Worm (Caenorhabditis elegans) whole organism, young adult: ENCODE measurements around the gene R04F11.3.

Source experiments
- B0035.1 ChIP-seq: sonication (generic microtip); optimal IDR thresholded peaks from 2 replicates; lab custom pipeline; 2016; ENCODE audit warnings: missing genetic modification characterization, mild to moderate bottlenecking, missing compliant biosample characterization, missing genotype, missing genetic modification reagents
- B0261.1 ChIP-seq: sonication (generic microtip); optimal IDR thresholded peaks from 2 replicates; lab custom pipeline; 2016; ENCODE audit warnings: mild to moderate bottlenecking, missing genetic modification characterization, moderate library complexity, missing compliant biosample characterization
- C06A6.2 ChIP-seq: fragments of 200-800 bp; sonication (Bioruptor generic); conservative IDR thresholded peaks from 2 replicates; pipeline ENCODE4 v1.3.6; 2022; ENCODE audit warnings: missing genetic modification characterization, missing compliant biosample characterization
- F22D6.2 ChIP-seq: sonication (generic microtip); optimal IDR thresholded peaks from 2 replicates; lab custom pipeline; 2016; ENCODE audit warnings: mild to moderate bottlenecking, missing genetic modification characterization, missing compliant biosample characterization
- F39B2.1 ChIP-seq: fragments of 200-800 bp; sonication (Bioruptor generic); IDR thresholded peaks from 2 replicates; pipeline ENCODE4 v1.3.6; 2022; ENCODE audit warnings: missing genetic modification reagents, missing genetic modification characterization, missing compliant biosample characterization
- F49E8.2 ChIP-seq: sonication (generic microtip); optimal IDR thresholded peaks from 3 replicates; lab custom pipeline; 2017; ENCODE audit warnings: missing genetic modification characterization, mild to moderate bottlenecking, missing compliant biosample characterization, antibody characterized with exemption, moderate library complexity; ENCODE audit not compliant: insufficient read depth
- K11D2.4 ChIP-seq: fragments of 200-800 bp; sonication (Bioruptor generic); IDR thresholded peaks from 2 replicates; pipeline ENCODE4 v1.3.6; 2022; ENCODE audit warnings: missing genetic modification reagents, missing genetic modification characterization, missing compliant biosample characterization
- Y53G8AR.9 ChIP-seq: fragments of 200-800 bp; sonication (Bioruptor generic); conservative IDR thresholded peaks from 2 replicates; pipeline ENCODE4 v1.3.6; 2022; ENCODE audit warnings: missing genetic modification reagents, missing genetic modification characterization, missing compliant biosample characterization
- Y79H2A.3 ChIP-seq: fragments of 200-800 bp; sonication (Bioruptor generic); conservative IDR thresholded peaks from 2 replicates; pipeline ENCODE4 v1.3.6; 2022; ENCODE audit warnings: missing genetic modification reagents, missing genetic modification characterization, missing compliant biosample characterization
- athp-1 ChIP-seq: sonication (generic microtip); optimal IDR thresholded peaks from 2 replicates; lab custom pipeline; 2017; ENCODE audit warnings: mild to moderate bottlenecking, missing genetic modification characterization, missing compliant biosample characterization
- attf-6 ChIP-seq: fragments of 200-800 bp; sonication (Bioruptor generic); IDR thresholded peaks from 2 replicates; pipeline ENCODE4 v1.3.6; 2022; ENCODE audit warnings: missing genetic modification reagents, missing genetic modification characterization, missing compliant biosample characterization
- bed-1 ChIP-seq: fragments of 200-800 bp; sonication (Bioruptor generic); IDR thresholded peaks from 2 replicates; pipeline ENCODE4 v1.3.6; 2022; ENCODE audit warnings: missing genetic modification reagents, missing genetic modification characterization, missing compliant biosample characterization
- cebp-1 ChIP-seq, 2 experiments: fragments of 200-800 bp in 1 of 2; sonication (Bioruptor generic) in 1 of 2; sonication (generic microtip) in 1 of 2; IDR thresholded peaks in 1 of 2; optimal IDR thresholded peaks in 1 of 2; 2 replicates each; pipeline versions ENCODE4 v1.3.6 to Lab custom; 2017 to 2022; ENCODE audit warnings: missing compliant biosample characterization in 2 of 2, missing genetic modification characterization in 2 of 2, mild to moderate bottlenecking in 1 of 2, missing genetic modification reagents in 1 of 2, moderate library complexity in 1 of 2
- ceh-27 ChIP-seq: fragments of 200-800 bp; sonication (Bioruptor generic); optimal IDR thresholded peaks from 2 replicates; lab custom pipeline; 2018; ENCODE audit warnings: mild to moderate bottlenecking, missing genetic modification characterization, moderate library complexity, missing compliant biosample characterization
- ceh-58 ChIP-seq: fragments of 200-800 bp; sonication (Bioruptor generic); IDR thresholded peaks from 2 replicates; pipeline ENCODE4 v1.3.6; 2022; ENCODE audit warnings: missing genetic modification characterization, missing compliant biosample characterization
- ceh-91 ChIP-seq: fragments of 200-800 bp; sonication (Bioruptor generic); IDR thresholded peaks from 2 replicates; pipeline ENCODE4 v1.3.6; 2022; ENCODE audit warnings: missing genetic modification reagents, missing genetic modification characterization, missing compliant biosample characterization
- dpff-1 ChIP-seq: sonication (generic microtip); optimal IDR thresholded peaks from 2 replicates; lab custom pipeline; 2017; ENCODE audit warnings: mild to moderate bottlenecking, missing genetic modification characterization, missing compliant biosample characterization
- efl-1 ChIP-seq: fragments of 150-350 bp; optimal IDR thresholded peaks from 2 replicates; lab custom pipeline; 2014; ENCODE audit warnings: missing biosample characterization, missing genetic modification reagents, missing genetic modification characterization
- egl-18 ChIP-seq: fragments of 200-800 bp; sonication (Bioruptor generic); IDR thresholded peaks from 2 replicates; pipeline ENCODE4 v1.3.6; 2022; ENCODE audit warnings: missing genetic modification reagents, missing genetic modification characterization, missing compliant biosample characterization
- ekl-4 ChIP-seq: fragments of 200-800 bp; sonication (Bioruptor generic); IDR thresholded peaks from 2 replicates; pipeline ENCODE4 v1.3.6; 2022; ENCODE audit warnings: missing genetic modification reagents, missing genetic modification characterization, missing compliant biosample characterization
- fkh-3 ChIP-seq: sonication (generic microtip); optimal IDR thresholded peaks from 2 replicates; lab custom pipeline; 2016; ENCODE audit warnings: mild to moderate bottlenecking, missing genetic modification characterization, missing compliant biosample characterization
- hlh-12 ChIP-seq: sonication (generic microtip); optimal IDR thresholded peaks from 2 replicates; lab custom pipeline; 2016; ENCODE audit warnings: missing genetic modification characterization, missing compliant biosample characterization
- hmg-1.2 ChIP-seq: fragments of 200-800 bp; sonication (Bioruptor generic); IDR thresholded peaks from 2 replicates; pipeline ENCODE4 v1.3.6; 2022; ENCODE audit warnings: missing genetic modification reagents, missing genetic modification characterization, missing compliant biosample characterization
- lin-40 ChIP-seq: sonication (generic microtip); optimal IDR thresholded peaks from 2 replicates; lab custom pipeline; 2016; ENCODE audit warnings: missing genetic modification characterization, mild to moderate bottlenecking, missing compliant biosample characterization, missing genotype, missing genetic modification reagents
- lir-1 ChIP-seq: fragments of 200-800 bp; sonication (Bioruptor generic); conservative IDR thresholded peaks from 2 replicates; pipeline ENCODE4 v1.3.6; 2022; ENCODE audit warnings: missing genetic modification reagents, missing genetic modification characterization, missing compliant biosample characterization
- lsl-1 ChIP-seq: fragments of 200-800 bp; sonication (Bioruptor generic); optimal IDR thresholded peaks from 2 replicates; lab custom pipeline; 2018; ENCODE audit warnings: mild to moderate bottlenecking, missing genetic modification characterization, moderate library complexity, missing compliant biosample characterization
- nfya-1 ChIP-seq: sonication (generic microtip); optimal IDR thresholded peaks from 2 replicates; lab custom pipeline; 2017; ENCODE audit warnings: antibody characterized with exemption, missing compliant biosample characterization, missing genetic modification characterization, borderline replicate concordance; ENCODE audit not compliant: insufficient read depth
- nhr-27 ChIP-seq: fragments of 200-800 bp; sonication (Bioruptor generic); optimal IDR thresholded peaks from 2 replicates; lab custom pipeline; 2018; ENCODE audit warnings: mild to moderate bottlenecking, missing genetic modification characterization, moderate library complexity, missing compliant biosample characterization
- nhr-90 ChIP-seq: sonication (generic microtip); optimal IDR thresholded peaks from 2 replicates; lab custom pipeline; 2016; ENCODE audit warnings: missing genotype, mild to moderate bottlenecking, missing genetic modification characterization, missing compliant biosample characterization
- pbrm-1 ChIP-seq: fragments of 200-800 bp; sonication (Bioruptor generic); IDR thresholded peaks from 2 replicates; pipeline ENCODE4 v1.3.6; 2022; ENCODE audit warnings: missing genetic modification reagents, missing genetic modification characterization, missing compliant biosample characterization
- pha-4 ChIP-seq: fragments of 150-350 bp; sonication (generic microtip); optimal IDR thresholded peaks from 2 replicates; lab custom pipeline; 2014; ENCODE audit warnings: missing biosample characterization, missing genetic modification reagents, missing genetic modification characterization
- snpc-1.3 ChIP-seq: sonication (generic microtip); optimal IDR thresholded peaks from 2 replicates; lab custom pipeline; 2017; ENCODE audit warnings: missing genetic modification characterization, mild to moderate bottlenecking, missing compliant biosample characterization, antibody characterized with exemption, moderate library complexity, missing genotype, missing genetic modification reagents; ENCODE audit not compliant: insufficient read depth
- snpc-3.4 ChIP-seq: sonication (generic microtip); optimal IDR thresholded peaks from 2 replicates; lab custom pipeline; 2017; ENCODE audit warnings: missing genetic modification characterization, mild to moderate bottlenecking, missing compliant biosample characterization, antibody characterized with exemption, moderate library complexity, missing genotype, missing genetic modification reagents
- unc-130 ChIP-seq: sonication (generic microtip); optimal IDR thresholded peaks from 2 replicates; lab custom pipeline; 2016; ENCODE audit warnings: missing genetic modification reagents, missing genetic modification characterization, missing compliant biosample characterization
- xnd-1 ChIP-seq: sonication (generic microtip); optimal IDR thresholded peaks from 2 replicates; lab custom pipeline; 2016; ENCODE audit warnings: missing genotype, missing genetic modification reagents, missing genetic modification characterization, missing compliant biosample characterization
- ztf-18 ChIP-seq: sonication (generic microtip); optimal IDR thresholded peaks from 2 replicates; lab custom pipeline; 2016; ENCODE audit warnings: missing genotype, mild to moderate bottlenecking, missing genetic modification characterization, missing compliant biosample characterization
- ztf-22 ChIP-seq: fragments of 200-800 bp; sonication (Bioruptor generic); optimal IDR thresholded peaks from 2 replicates; lab custom pipeline; 2018; ENCODE audit warnings: mild to moderate bottlenecking, missing genetic modification characterization, moderate library complexity, missing compliant biosample characterization
- ztf-26 ChIP-seq: sonication (generic microtip); optimal IDR thresholded peaks from 2 replicates; lab custom pipeline; 2017; ENCODE audit warnings: missing genetic modification characterization, missing compliant biosample characterization
- ztf-28 ChIP-seq: fragments of 200-800 bp; sonication (Bioruptor generic); IDR thresholded peaks from 2 replicates; pipeline ENCODE4 v1.3.6; 2022; ENCODE audit warnings: missing genetic modification reagents, missing genetic modification characterization, missing compliant biosample characterization
- ztf-3 ChIP-seq: fragments of 200-800 bp; sonication (Bioruptor generic); optimal IDR thresholded peaks from 2 replicates; lab custom pipeline; 2018; ENCODE audit warnings: mild to moderate bottlenecking, missing genetic modification characterization, missing compliant biosample characterization

R04F11.3 gene

ce11 chrV:12291587-12291986 lies 25.4 kb downstream of the R04F11.3 start, which contains the start of the genes srpa-68 and srh-16 (continued):
- TF ChIP-seq snpc-1.3 (tag; lab: Kevin White, UChicago) (peak; percentile 65), hlh-12 (tag; lab: Kevin White, UChicago) (no peak), athp-1 (no peak), B0261.1 (peak; percentile 11), ceh-27 (GFP tag; lab: Kevin White, UChicago) (peak; percentile 50), lir-1 (GFP tag; lab: Robert Waterston, UW) (0 out of 2 replicates have a peak, but pooled peaks have one; percentile 41), unc-130 (GFP tag; lab: Kevin White, UChicago) (peak; percentile 23), F49E8.2 (tag; lab: Kevin White, UChicago) (peak; percentile 20), Y79H2A.3 (no peak), ztf-28 (GFP tag; lab: Robert Waterston, UW) (no peak), Y53G8AR.9 (GFP tag; lab: Robert Waterston, UW) (peak; percentile 94), pbrm-1 (peak; percentile 88), nhr-27 (no peak), ztf-22 (GFP tag; lab: Kevin White, UChicago) (no peak), F39B2.1 (0 out of 2 replicates have a peak, but pooled peaks have one; percentile 78), lin-40 (tag; lab: Kevin White, UChicago) (peak; percentile 88), efl-1 (GFP tag; lab: Kevin White, UChicago) (peak; percentile 87), pha-4 (no peak), ceh-58 (GFP tag; lab: Robert Waterston, UW) (no peak), fkh-3 (tag; lab: Kevin White, UChicago) (no peak), ztf-26 (tag; lab: Kevin White, UChicago) (peak; percentile 59), nhr-90 (tag; lab: Kevin White, UChicago) (peak; percentile 12), egl-18 (no peak), K11D2.4 (peak; percentile 74; the same call in 1 of the 2 replicates), ceh-91 (GFP tag; lab: Robert Waterston, UW) (no peak), xnd-1 (peak; percentile 59), F22D6.2 (tag; lab: Kevin White, UChicago) (peak; percentile 50), lsl-1 (GFP tag; lab: Kevin White, UChicago) (peak; percentile 68), ztf-3 (no peak), C06A6.2 (GFP tag; lab: Robert Waterston, UW) (peak; percentile 72)
- TF ChIP-seq, all 124 proteins: peak for 61

ce11 chrV:12288577-12288976 lies 28.4 kb downstream of the R04F11.3 start, which contains the start of gene rskd-1:
Gene rskd-1, minus strand, starts transcription at chrV:12288615.
- TF ChIP-seq snpc-3.4 (tag; lab: Kevin White, UChicago) (peak; percentile 35), lin-40 (tag; lab: Kevin White, UChicago) (no peak), B0035.1 (tag; lab: Kevin White, UChicago) (no peak), cebp-1 (GFP tag; IDR thresholded peaks at IDR 0.05; lab: Robert Waterston, UW) (peak; percentile 67; the same call in 1 of the 2 replicates), cebp-1 (tag; optimal IDR thresholded peaks at IDR 0.05; lab: Kevin White, UChicago) (peak; percentile 74), ztf-18 (peak; percentile 4), hmg-1.2 (peak; percentile 41; the same call in 1 of the 2 replicates), ekl-4 (no peak)

ce11 chrV:12287667-12288066 lies 29.3 kb downstream of the R04F11.3 start:
- TF ChIP-seq unc-130 (GFP tag; lab: Kevin White, UChicago), result no peak
- no peak for TF ChIP-seq bed-1
- TF ChIP-seq nfya-1, result no peak
- TF ChIP-seq dpff-1 (tag; lab: Kevin White, UChicago), result no peak
- TF ChIP-seq attf-6 (GFP tag; lab: Robert Waterston, UW), result no peak
- TF ChIP-seq, all 124 proteins: peak for 0
